Worm (Caenorhabditis elegans) whole organism, L1 larva: ENCODE measurements around the gene R09H3.2.
A peak's percentile ranks its signal among the peaks of the same experiment; 100 is the strongest.
"Not testable (repeated sequence)": the region's sequence is repeated elsewhere in the genome, so short reads cannot be mapped to it uniquely, and the experiment has no call there.

Experiments
- C04F5.9 ChIP-seq: sonication (generic microtip); optimal IDR thresholded peaks from 2 replicates; lab custom pipeline; 2016; ENCODE audit warnings: missing genetic modification characterization, missing compliant biosample characterization
- C16A3.4 ChIP-seq: fragments of 150-350 bp; optimal IDR thresholded peaks from 2 replicates; lab custom pipeline; 2014; ENCODE audit warnings: missing biosample characterization, missing genetic modification characterization
- C34B4.2 ChIP-seq: sonication (generic microtip); optimal IDR thresholded peaks from 2 replicates; lab custom pipeline; 2017; ENCODE audit warnings: mild to moderate bottlenecking, missing genetic modification characterization, missing compliant biosample characterization
- F16B12.6 ChIP-seq: fragments of 150-350 bp; optimal IDR thresholded peaks from 2 replicates; lab custom pipeline; 2014; ENCODE audit warnings: missing biosample characterization, missing genetic modification characterization
- Y116A8C.19 ChIP-seq: sonication (generic microtip); optimal IDR thresholded peaks from 2 replicates; lab custom pipeline; 2016; ENCODE audit warnings: missing compliant biosample characterization, missing genetic modification characterization, borderline replicate concordance
- alr-1 ChIP-seq: fragments of 200-800 bp; sonication (Bioruptor generic); optimal IDR thresholded peaks from 2 replicates; lab custom pipeline; 2018; ENCODE audit warnings: borderline replicate concordance, mild to moderate bottlenecking, missing genetic modification characterization, missing compliant biosample characterization
- ama-1 ChIP-seq: fragments of 150-350 bp; optimal IDR thresholded peaks from 2 replicates; lab custom pipeline; 2014
- ces-1 ChIP-seq: fragments of 150-350 bp; optimal IDR thresholded peaks from 2 replicates; lab custom pipeline; 2014; ENCODE audit warnings: missing biosample characterization, missing genetic modification reagents, missing genetic modification characterization
- dpl-1 ChIP-seq, 3 experiments: fragments of 150-350 bp in 2 of 3; sonication (generic microtip) in 1 of 3; optimal IDR thresholded peaks; 2 replicates each; lab custom pipeline; 2014 to 2017; ENCODE audit warnings: missing biosample characterization in 3 of 3, missing genetic modification characterization in 3 of 3, missing genetic modification reagents in 3 of 3
- efl-1 ChIP-seq, 4 experiments: fragments of 150-350 bp; optimal IDR thresholded peaks in 3 of 4; peaks in 1 of 4; 1 replicate in 1 of 4; 2 replicates in 3 of 4; lab custom pipeline; 2014; ENCODE audit warnings: missing biosample characterization in 2 of 4, missing genetic modification characterization in 2 of 4, missing genetic modification reagents in 2 of 4
- ets-5 ChIP-seq: fragments of 200-800 bp; sonication (Bioruptor generic); IDR thresholded peaks from 2 replicates; pipeline ENCODE4 v1.3.6; 2022; ENCODE audit warnings: missing genetic modification characterization, missing compliant biosample characterization
- fkh-10 ChIP-seq: sonication (generic microtip); optimal IDR thresholded peaks from 2 replicates; lab custom pipeline; 2017; ENCODE audit warnings: missing biosample characterization, missing genetic modification reagents, missing genetic modification characterization
- fos-1 ChIP-seq: fragments of 150-350 bp; optimal IDR thresholded peaks from 2 replicates; lab custom pipeline; 2014; ENCODE audit warnings: missing biosample characterization, missing genetic modification characterization
- irx-1 ChIP-seq: sonication (generic microtip); optimal IDR thresholded peaks from 2 replicates; lab custom pipeline; 2016; ENCODE audit warnings: missing genetic modification characterization, missing compliant biosample characterization
- lin-13 ChIP-seq: fragments of 150-350 bp; optimal IDR thresholded peaks from 2 replicates; lab custom pipeline; 2014; ENCODE audit warnings: missing biosample characterization, missing genetic modification reagents, missing genetic modification characterization
- mdl-1 ChIP-seq, 2 experiments: fragments of 150-350 bp; optimal IDR thresholded peaks; 2 replicates each; lab custom pipeline; 2014 to 2017; ENCODE audit warnings: missing biosample characterization in 2 of 2, missing genetic modification characterization in 2 of 2, inconsistent platforms in 1 of 2
- nhr-11 ChIP-seq: fragments of 150-350 bp; optimal IDR thresholded peaks from 2 replicates; lab custom pipeline; 2014; ENCODE audit warnings: missing biosample characterization, missing genetic modification characterization
- nhr-19 ChIP-seq: fragments of 200-800 bp; sonication (Bioruptor generic); conservative IDR thresholded peaks from 2 replicates; pipeline ENCODE4 v1.3.6; 2022; ENCODE audit warnings: missing genetic modification characterization, missing compliant biosample characterization
- nhr-76 ChIP-seq: sonication (generic microtip); optimal IDR thresholded peaks from 2 replicates; lab custom pipeline; 2017; ENCODE audit warnings: missing biosample characterization, missing genetic modification characterization
- nhr-90 ChIP-seq: sonication (generic microtip); optimal IDR thresholded peaks from 2 replicates; lab custom pipeline; 2016; ENCODE audit warnings: mild to moderate bottlenecking, missing genetic modification characterization, missing compliant biosample characterization; ENCODE audit not compliant: poor library complexity
- rnt-1 ChIP-seq: sonication (generic microtip); optimal IDR thresholded peaks from 2 replicates; lab custom pipeline; 2016; ENCODE audit warnings: mild to moderate bottlenecking, missing genetic modification characterization, moderate library complexity, missing compliant biosample characterization
- skn-1 ChIP-seq: fragments of 150-350 bp; optimal IDR thresholded peaks from 2 replicates; lab custom pipeline; 2014; ENCODE audit warnings: missing biosample characterization, missing genetic modification characterization
- sptf-1 ChIP-seq: fragments of 150-350 bp; optimal IDR thresholded peaks from 2 replicates; lab custom pipeline; 2014; ENCODE audit warnings: missing biosample characterization, missing genetic modification characterization
- unc-62 ChIP-seq: fragments of 150-350 bp; optimal IDR thresholded peaks from 2 replicates; lab custom pipeline; 2014; ENCODE audit warnings: missing biosample characterization, missing genetic modification reagents, missing genetic modification characterization
- unc-86 ChIP-seq: sonication (generic microtip); optimal IDR thresholded peaks from 2 replicates; lab custom pipeline; 2016; ENCODE audit warnings: missing genetic modification characterization, missing compliant biosample characterization
- zag-1 ChIP-seq: fragments of 150-350 bp; optimal IDR thresholded peaks from 2 replicates; lab custom pipeline; 2014; ENCODE audit warnings: missing biosample characterization, missing genetic modification characterization
- ztf-11 ChIP-seq, 2 experiments: sonication (generic microtip); optimal IDR thresholded peaks; 2 replicates each; lab custom pipeline; 2016 to 2017; ENCODE audit warnings: missing genetic modification characterization in 2 of 2, missing biosample characterization in 1 of 2, missing compliant biosample characterization in 1 of 2
- ztf-4 ChIP-seq: fragments of 150-350 bp; optimal IDR thresholded peaks from 2 replicates; lab custom pipeline; 2014; ENCODE audit warnings: missing biosample characterization, missing genetic modification characterization

Gene R09H3.2

ce11 chrX:1696879-1697278 is 32.1 kb upstream of the R09H3.2 start, which contains the start of gene C36C9.4:
Gene C36C9.4 (minus strand): TSS chrX:1696979.
- TF ChIP-seq irx-1, lin-13, nhr-11: not testable (repeated sequence)

- TF ChIP-seq nhr-90, fkh-10, ets-5: not testable (repeated sequence)
Measured at ce11 chrX:1690894-1691293, 26.1 kb upstream of the R09H3.2 start, which contains the start of gene C36C9.6. Gene C36C9.6 (minus strand): TSS chrX:1690994.

- TF ChIP-seq nhr-19 (GFP tag; lab: Robert Waterston, UW); Y116A8C.19 (tag; lab: Kevin White, UChicago); fkh-10: not testable (repeated sequence)
- TF ChIP-seq, all 84 proteins: peak for 0; not testable (repeated sequence) for 84
Measured at ce11 chrX:1689996-1690395, 25.2 kb upstream of the R09H3.2 start, which contains the start of gene C36C9.12. Gene C36C9.12 (minus strand): TSS chrX:1690096.

- TF ChIP-seq C34B4.2; nhr-90; unc-86 (tag; lab: Kevin White, UChicago): not testable (repeated sequence)
Measured at ce11 chrX:1687079-1687478, 22.3 kb upstream of the R09H3.2 start, which contains the start of gene C36C9.11. Gene C36C9.11 (plus strand): TSS chrX:1687379.

ce11 chrX:1682558-1682957 is 17.7 kb upstream of the R09H3.2 start, which contains the start of gene meg-4:
Gene meg-4 (plus strand): TSS chrX:1682954.
- TF ChIP-seq rnt-1 (tag; lab: Kevin White, UChicago) (no peak), alr-1 (tag; lab: Kevin White, UChicago) (no peak), fos-1 (tag; lab: Kevin White, UChicago) (no peak), C04F5.9 (no peak), dpl-1 (GFP tag; optimal IDR thresholded peaks at IDR 0.05; lab: Kevin White, UChicago) (no peak), zag-1 (tag; lab: Kevin White, UChicago) (no peak), efl-1 (optimal IDR thresholded peaks at IDR 0.05; lab: Kevin White, UChicago) (peak in 1 of 2 experiments; percentile 8), efl-1 (GFP tag; optimal IDR thresholded peaks at IDR 0.05 in 1 of 2; lab: Kevin White, UChicago) (no peak), ztf-4 (tag; lab: Kevin White, UChicago) (no peak)

- no peak for TF ChIP-seq ama-1 (lab: Kevin White, UChicago)
Measured at ce11 chrX:1678021-1678420, 13.2 kb upstream of the R09H3.2 start, which contains the start of gene fbxa-170. Gene fbxa-170 (minus strand): TSS chrX:1678121.

- TF ChIP-seq ztf-11 (tag; optimal IDR thresholded peaks at IDR 0.05; lab: Kevin White, UChicago), result no peak
- TF ChIP-seq Y116A8C.19 (tag; lab: Kevin White, UChicago), result no peak
- no peak for TF ChIP-seq efl-1 (optimal IDR thresholded peaks at IDR 0.05; lab: Kevin White, UChicago)
- peak in 1 of 2 experiments; percentile 66 for TF ChIP-seq efl-1 (GFP tag; optimal IDR thresholded peaks at IDR 0.05 in 1 of 2; lab: Kevin White, UChicago)
- no peak for TF ChIP-seq mdl-1 (tag; optimal IDR thresholded peaks at IDR 0.05; lab: Kevin White, UChicago)
- no peak for TF ChIP-seq C16A3.4 (tag; lab: Kevin White, UChicago)
- TF ChIP-seq ztf-4 (tag; lab: Kevin White, UChicago), result no peak
- no peak for TF ChIP-seq sptf-1 (tag; lab: Kevin White, UChicago)
- TF ChIP-seq F16B12.6 (tag; lab: Kevin White, UChicago), result no peak
- TF ChIP-seq, all 84 proteins: peak for 1
Measured at ce11 chrX:1675879-1676278, 11.1 kb upstream of the R09H3.2 start.

ce11 chrX:1674056-1674455 is 9.2 kb upstream of the R09H3.2 start, which contains the start of gene tbx-31:
Gene tbx-31 (minus strand): TSS chrX:1674156.
- TF ChIP-seq C16A3.4 (tag; lab: Kevin White, UChicago), result no peak
- no peak for TF ChIP-seq nhr-76
- no peak for TF ChIP-seq rnt-1 (tag; lab: Kevin White, UChicago)
- no peak for TF ChIP-seq ces-1 (GFP tag; lab: Kevin White, UChicago)
- TF ChIP-seq skn-1 (tag; lab: Kevin White, UChicago), result no peak
- no peak for TF ChIP-seq unc-62 (GFP tag; lab: Kevin White, UChicago)
